Fruit fly (Drosophila melanogaster): ENCODE measurements around the gene CG9121.

CG9121 gene

dm6 chr2L:5000287-5000871, 50.5 kb downstream of the CG9121 start (continued):
- TF ChIP-seq pho (GFP tag; optimal IDR thresholded peaks at IDR 0.05) (peak; percentile 48), Ssrp (tag; optimal IDR thresholded peaks at IDR 0.05) (peak; percentile 75), Adf1 (GFP tag; IDR thresholded peaks at IDR 0.05) (peak; percentile 51), CG17186 (GFP tag; optimal IDR thresholded peaks at IDR 0.05) (no peak), CG9727 (GFP tag; optimal IDR thresholded peaks at IDR 0.05) (peak; percentile 93), CG1529 (GFP tag; optimal IDR thresholded peaks at IDR 0.05) (peak; percentile 83), Taf1 (GFP tag; IDR thresholded peaks at IDR 0.05) (peak; percentile 71), gce (GFP tag; IDR thresholded peaks at IDR 0.05) (0 out of 3 replicates have a peak, but pooled peaks have one; percentile 50), CG13296 (GFP tag; optimal IDR thresholded peaks at IDR 0.05) (peak; percentile 81), Aef1 (GFP tag; IDR thresholded peaks at IDR 0.05) (peak; percentile 59), cato (GFP tag; optimal IDR thresholded peaks at IDR 0.05; ENCODE audit: borderline replicate concordance) (peak; percentile 21), CG15696 (tag; optimal IDR thresholded peaks at IDR 0.05) (peak; percentile 95), hth (optimal IDR thresholded peaks at IDR 0.05) (no peak), Nf-YC (tag; optimal IDR thresholded peaks at IDR 0.05) (peak; percentile 81), mam (GFP tag; optimal IDR thresholded peaks at IDR 0.05) (peak; percentile 70), her (GFP tag; optimal IDR thresholded peaks at IDR 0.05) (peak; percentile 46), knrl (GFP tag; IDR thresholded peaks at IDR 0.05; ENCODE audit: partially characterized antibody) (no peak), amos (GFP tag; IDR thresholded peaks at IDR 0.05; ENCODE audit: partially characterized antibody) (no peak), CG2875 (GFP tag; optimal IDR thresholded peaks at IDR 0.05) (peak; percentile 52), CG12391 (tag; optimal IDR thresholded peaks at IDR 0.05) (peak; percentile 89), CG10543 (GFP tag; optimal IDR thresholded peaks at IDR 0.05) (peak; percentile 75), rib (GFP tag; IDR thresholded peaks at IDR 0.05) (peak; percentile 25; the same call in 1 of the 2 replicates), fd3F (GFP tag; optimal IDR thresholded peaks at IDR 0.05) (peak; percentile 69), Tbp (GFP tag; optimal IDR thresholded peaks at IDR 0.05) (no peak), br (optimal IDR thresholded peaks at IDR 0.05) (no peak), sob (GFP tag; IDR thresholded peaks at IDR 0.05) (peak; percentile 75), unc-4 (GFP tag; IDR thresholded peaks at IDR 0.05; ENCODE audit: partially characterized antibody) (no peak), ab (GFP tag; optimal IDR thresholded peaks at IDR 0.05) (peak; percentile 66), Sry-δ (GFP tag; optimal IDR thresholded peaks at IDR 0.05) (peak; percentile 20), zen2 (GFP tag; IDR thresholded peaks at IDR 0.05; ENCODE audit: partially characterized antibody) (no peak), Sox102F (GFP tag; optimal IDR thresholded peaks at IDR 0.05) (peak; percentile 77), CG17328 (GFP tag; IDR thresholded peaks at IDR 0.05) (peak; percentile 84), CG13894 (tag; optimal IDR thresholded peaks at IDR 0.05) (peak; percentile 67), grn (GFP tag; optimal IDR thresholded peaks at IDR 0.05) (peak; percentile 26), B-H1 (GFP tag; IDR thresholded peaks at IDR 0.05) (peak; percentile 58), CG16779 (GFP tag; IDR thresholded peaks at IDR 0.05) (no peak), MTF-1 (GFP tag; optimal IDR thresholded peaks at IDR 0.05; ENCODE audit: borderline replicate concordance) (peak; percentile 28), Hr39 (optimal IDR thresholded peaks at IDR 0.05) (no peak), Camta (GFP tag; optimal IDR thresholded peaks at IDR 0.05) (peak; percentile 72), Elba2 (GFP tag; optimal IDR thresholded peaks at IDR 0.05) (peak; percentile 54), E2f2 (GFP tag; IDR thresholded peaks at IDR 0.05) (peak; percentile 63), p53 (GFP tag; optimal IDR thresholded peaks at IDR 0.05) (peak; percentile 97), CG14710 (tag; optimal IDR thresholded peaks at IDR 0.05) (peak; percentile 87), Vsx1 (GFP tag; optimal IDR thresholded peaks at IDR 0.05) (peak; percentile 38), zfh1 (GFP tag; IDR thresholded peaks at IDR 0.05) (peak; percentile 86), tap (tag; optimal IDR thresholded peaks at IDR 0.05) (peak; percentile 75), CG6813 (GFP tag; optimal IDR thresholded peaks at IDR 0.05) (peak; percentile 73), CG11504 (tag; optimal IDR thresholded peaks at IDR 0.05) (peak; percentile 84), jigr1 (GFP tag; IDR thresholded peaks at IDR 0.05) (no peak), CG15011 (GFP tag; optimal IDR thresholded peaks at IDR 0.05) (peak; percentile 81), D19A (tag; optimal IDR thresholded peaks at IDR 0.05) (peak; percentile 74)

Data from whole organism, embryonic.